Fruit fly (Drosophila melanogaster) whole organism, adult: ENCODE measurements around the gene CAH6.

Experiments
- CG14711 ChIP-seq: fragments of 200-800 bp; sonication (Bioruptor generic); optimal IDR thresholded peaks from 2 replicates; lab custom pipeline; 2018; ENCODE audit warnings: missing biosample characterization, mild to moderate bottlenecking, missing genetic modification characterization, moderate library complexity
- CG1620 ChIP-seq: fragments of 200-800 bp; sonication (Bioruptor generic); optimal IDR thresholded peaks from 2 replicates; lab custom pipeline; 2016; ENCODE audit warnings: missing biosample characterization, missing genetic modification characterization
- CG33017 ChIP-seq: fragments of 200-800 bp; sonication (Bioruptor generic); optimal IDR thresholded peaks from 2 replicates; lab custom pipeline; 2018; ENCODE audit warnings: missing biosample characterization, mild to moderate bottlenecking, missing genetic modification characterization, moderate library complexity
- CG7045 ChIP-seq: fragments of 200-800 bp; sonication (Bioruptor generic); optimal IDR thresholded peaks from 2 replicates; lab custom pipeline; 2017; ENCODE audit warnings: missing biosample characterization, mild to moderate bottlenecking, missing genetic modification characterization
- Clk ChIP-seq: fragments of 200-800 bp; sonication (Bioruptor generic); optimal IDR thresholded peaks from 2 replicates; lab custom pipeline; 2017; ENCODE audit warnings: missing biosample characterization, missing genetic modification characterization
- Hr96 ChIP-seq: fragments of 200-800 bp; sonication (Bioruptor generic); optimal IDR thresholded peaks from 2 replicates; lab custom pipeline; 2016; ENCODE audit warnings: missing biosample characterization, missing genetic modification characterization
- Mnt ChIP-seq: fragments of 200-800 bp; sonication (Bioruptor generic); optimal IDR thresholded peaks from 2 replicates; lab custom pipeline; 2016; ENCODE audit warnings: missing biosample characterization, mild to moderate bottlenecking, missing genetic modification characterization
- cic ChIP-seq: fragments of 200-800 bp; sonication (Bioruptor generic); optimal IDR thresholded peaks from 2 replicates; lab custom pipeline; 2017; ENCODE audit warnings: missing biosample characterization, mild to moderate bottlenecking, missing genetic modification characterization, moderate library complexity
- kay ChIP-seq: fragments of 200-800 bp; sonication (Bioruptor generic); peaks from one replicate; lab custom pipeline; 2016; ENCODE audit warnings: missing biosample characterization, missing genetic modification characterization, borderline replicate concordance
- tj ChIP-seq: fragments of 200-800 bp; sonication (Bioruptor generic); optimal IDR thresholded peaks from 3 replicates; lab custom pipeline; 2017; ENCODE audit warnings: missing biosample characterization, mild to moderate bottlenecking, missing genetic modification characterization, moderate library complexity
- toe ChIP-seq: fragments of 200-800 bp; sonication (Bioruptor generic); optimal IDR thresholded peaks from 2 replicates; lab custom pipeline; 2016; ENCODE audit warnings: missing biosample characterization, missing genetic modification characterization

DNA sequence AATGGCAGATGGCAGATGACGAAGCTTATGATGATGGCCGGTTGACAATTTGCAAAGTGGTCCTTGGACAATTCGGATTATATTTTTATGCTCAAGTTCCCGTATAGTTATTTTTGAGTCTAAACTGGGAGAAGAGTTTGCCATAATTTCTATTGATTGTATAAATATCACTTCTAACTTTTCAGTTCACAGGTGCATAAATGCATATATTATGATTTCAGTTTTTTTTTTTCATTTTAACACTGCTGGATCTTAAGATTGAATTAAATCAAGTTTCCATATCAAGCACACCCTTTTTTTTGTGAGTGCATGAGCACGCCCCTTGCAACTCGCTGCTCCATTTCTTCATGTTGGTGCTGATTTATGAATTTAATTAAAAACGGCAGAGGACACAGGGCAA is 39.6 kb downstream of the CAH6 start:
- no peak for TF ChIP-seq tj
- no peak for TF ChIP-seq cic (GFP tag; lab: Kevin White, UChicago)
- TF ChIP-seq toe = no peak
- TF ChIP-seq CG14711 (tag; lab: Kevin White, UChicago) = no peak
- no peak for TF ChIP-seq CG1620 (GFP tag; lab: Kevin White, UChicago)
- no peak for TF ChIP-seq CG7045 (GFP tag; lab: Kevin White, UChicago)
- TF ChIP-seq Hr96 (GFP tag; lab: Kevin White, UChicago) = no peak
- no peak for TF ChIP-seq kay
- no peak for TF ChIP-seq Mnt (GFP tag; lab: Kevin White, UChicago)
- no peak for TF ChIP-seq Clk (GFP tag; lab: Kevin White, UChicago)
- no peak for TF ChIP-seq CG33017 (tag; lab: Kevin White, UChicago)
